Fruit fly (Drosophila melanogaster): ENCODE measurements around the gene CG13252.

dm6 chr3L:20767227-20767626, 36.8 kb downstream of the CG13252 start:
- TF ChIP-seq CG32121 (GFP tag; IDR thresholded peaks at IDR 0.05) (no peak), CG4496 (GFP tag; IDR thresholded peaks at IDR 0.05) (no peak), Snoo (tag; optimal IDR thresholded peaks at IDR 0.05) (no peak), Pif1B (GFP tag; optimal IDR thresholded peaks at IDR 0.05) (no peak), D1 (tag; optimal IDR thresholded peaks at IDR 0.05) (no peak), CG10348 (GFP tag; IDR thresholded peaks at IDR 0.05) (no peak), CG8301 (tag; optimal IDR thresholded peaks at IDR 0.05) (no peak), CG8159 (tag; optimal IDR thresholded peaks at IDR 0.05) (no peak), CG9948 (tag; optimal IDR thresholded peaks at IDR 0.05) (no peak), fd96Ca (GFP tag; IDR thresholded peaks at IDR 0.05) (no peak), CG34367 (tag; optimal IDR thresholded peaks at IDR 0.05) (no peak)

Measured in whole organism, pupa.